Fruit fly (Drosophila melanogaster) whole organism, wandering third instar larva: ENCODE data around the gene Nubp2.
A peak's percentile ranks its signal among the peaks of the same experiment; 100 is the strongest.

ENCODE experiments used
- Abd-B ChIP-seq: fragments of >200 bp; optimal IDR thresholded peaks from 2 replicates; lab custom pipeline; 2017; ENCODE audit warnings: missing biosample characterization, missing genetic modification characterization
- CG32264 ChIP-seq: fragments of 200-800 bp; sonication (Bioruptor generic); optimal IDR thresholded peaks from 2 replicates; lab custom pipeline; 2016; ENCODE audit warnings: missing biosample characterization, missing genetic modification characterization
- CG9705 ChIP-seq: fragments of 200-800 bp; sonication (Bioruptor generic); optimal IDR thresholded peaks from 2 replicates; lab custom pipeline; 2018; ENCODE audit warnings: missing biosample characterization, mild to moderate bottlenecking, missing genetic modification characterization
- CrebA ChIP-seq: fragments of 200-800 bp; sonication (Bioruptor generic); optimal IDR thresholded peaks from 2 replicates; lab custom pipeline; 2016; ENCODE audit warnings: missing biosample characterization, mild to moderate bottlenecking, missing genetic modification characterization, borderline replicate concordance
- Dfd ChIP-seq: fragments of >200 bp; optimal IDR thresholded peaks from 2 replicates; lab custom pipeline; 2017; ENCODE audit warnings: missing biosample characterization, missing genetic modification characterization
- Dif ChIP-seq: fragments of 200-275, 200-300 bp; sonication (Bioruptor generic); optimal IDR thresholded peaks from 2 replicates; lab custom pipeline; 2018; ENCODE audit warnings: missing biosample characterization, missing genetic modification characterization; ENCODE audit not compliant: partially characterized antibody
- GATAd ChIP-seq: sonication (Bioruptor generic); optimal IDR thresholded peaks from 2 replicates; lab custom pipeline; 2016; ENCODE audit warnings: missing biosample characterization, missing genetic modification characterization
- HLH106 ChIP-seq: fragments of 200-800 bp; optimal IDR thresholded peaks from 3 replicates; lab custom pipeline; 2019; ENCODE audit warnings: missing biosample characterization, mild to moderate bottlenecking, missing genetic modification characterization, moderate library complexity
- Hnf4 ChIP-seq: fragments of 200-800 bp; sonication (Bioruptor generic); optimal IDR thresholded peaks from 2 replicates; lab custom pipeline; 2016; ENCODE audit warnings: missing biosample characterization, mild to moderate bottlenecking, missing genetic modification characterization
- Hr78 ChIP-seq: fragments of >200 bp; optimal IDR thresholded peaks from 2 replicates; lab custom pipeline; 2017; ENCODE audit warnings: missing biosample characterization, missing genetic modification characterization
- Hr83 ChIP-seq: fragments of 200-300 bp; sonication (Bioruptor generic); optimal IDR thresholded peaks from 2 replicates; lab custom pipeline; 2016; ENCODE audit warnings: missing biosample characterization, mild to moderate bottlenecking, missing genetic modification characterization, moderate library complexity; ENCODE audit not compliant: poor library complexity, severe bottlenecking
- Jra ChIP-seq: sonication (Bioruptor generic); optimal IDR thresholded peaks from 2 replicates; lab custom pipeline; 2016; ENCODE audit warnings: missing biosample characterization, missing genetic modification characterization
- Mio ChIP-seq: sonication (Bioruptor generic); optimal IDR thresholded peaks from 2 replicates; lab custom pipeline; 2016; ENCODE audit warnings: missing biosample characterization, missing genetic modification characterization
- N ChIP-seq: fragments of >200 bp; optimal IDR thresholded peaks from 2 replicates; lab custom pipeline; 2018; ENCODE audit warnings: missing biosample characterization, missing external identifiers, missing genetic modification characterization
- OdsH ChIP-seq: fragments of 200-800 bp; sonication (Bioruptor generic); optimal IDR thresholded peaks from 2 replicates; lab custom pipeline; 2016; ENCODE audit warnings: missing biosample characterization, mild to moderate bottlenecking, missing genetic modification characterization
- Rel ChIP-seq, 2 experiments: fragments of 200-800 bp; sonication (Bioruptor generic) in 1 of 2; optimal IDR thresholded peaks; 2 replicates in 1 of 2; 3 replicates in 1 of 2; lab custom pipeline; 2016 to 2019; ENCODE audit warnings: mild to moderate bottlenecking in 2 of 2, missing biosample characterization in 2 of 2, missing genetic modification characterization in 2 of 2, moderate library complexity in 1 of 2
- Sp1 ChIP-seq: fragments of 200-800 bp; sonication (Bioruptor generic); optimal IDR thresholded peaks from 3 replicates; lab custom pipeline; 2019; ENCODE audit warnings: missing biosample characterization, mild to moderate bottlenecking, missing genetic modification characterization, moderate library complexity
- Vsx2 ChIP-seq: fragments of 200-300, 225-300 bp; sonication (Bioruptor generic); optimal IDR thresholded peaks from 2 replicates; lab custom pipeline; 2018; ENCODE audit warnings: missing biosample characterization, missing genetic modification characterization; ENCODE audit not compliant: partially characterized antibody
- br ChIP-seq: fragments of 200-800 bp; sonication (Bioruptor generic); optimal IDR thresholded peaks from 2 replicates; lab custom pipeline; 2016; ENCODE audit warnings: missing biosample characterization, missing genetic modification characterization
- brk ChIP-seq: fragments of 200-800 bp; sonication (Bioruptor generic); optimal IDR thresholded peaks from 2 replicates; lab custom pipeline; 2016; ENCODE audit warnings: missing biosample characterization, mild to moderate bottlenecking, missing genetic modification characterization
- dl ChIP-seq, 2 experiments: fragments of 175-275, 200-275 bp in 1 of 2; fragments of 200-275 bp in 1 of 2; sonication (Bioruptor generic); optimal IDR thresholded peaks; lab custom pipeline; 2018; ENCODE audit warnings: mild to moderate bottlenecking in 2 of 2, missing biosample characterization in 2 of 2, missing genetic modification characterization in 2 of 2, moderate library complexity in 2 of 2; ENCODE audit not compliant: partially characterized antibody in 2 of 2, insufficient read depth in 1 of 2
- dsf ChIP-seq: sonication (Bioruptor generic); optimal IDR thresholded peaks from 2 replicates; lab custom pipeline; 2016; ENCODE audit warnings: missing biosample characterization, missing genetic modification characterization, borderline replicate concordance
- foxo ChIP-seq, 2 experiments: fragments of 200-800 bp; sonication (Bioruptor generic); optimal IDR thresholded peaks; 2 replicates in 1 of 2; 3 replicates in 1 of 2; lab custom pipeline; 2016 to 2017; ENCODE audit warnings: missing biosample characterization in 2 of 2, missing genetic modification characterization in 2 of 2
- fru ChIP-seq: fragments of 200-800 bp; sonication (Bioruptor generic); optimal IDR thresholded peaks from 3 replicates; lab custom pipeline; 2016; ENCODE audit warnings: missing biosample characterization, mild to moderate bottlenecking, missing genetic modification characterization
- h ChIP-seq: fragments of 200-800 bp; sonication (Bioruptor generic); optimal IDR thresholded peaks from 3 replicates; lab custom pipeline; 2016; ENCODE audit warnings: missing biosample characterization, mild to moderate bottlenecking, missing genetic modification characterization
- jim ChIP-seq: fragments of 175-275, 200-325 bp; sonication (Bioruptor generic); optimal IDR thresholded peaks from 2 replicates; lab custom pipeline; 2016; ENCODE audit warnings: missing biosample characterization, mild to moderate bottlenecking, missing genetic modification characterization
- lola ChIP-seq: fragments of >200 bp; optimal IDR thresholded peaks from 2 replicates; lab custom pipeline; 2017; ENCODE audit warnings: missing biosample characterization, missing genetic modification characterization
- pan ChIP-seq: fragments of >200 bp; optimal IDR thresholded peaks from 2 replicates; lab custom pipeline; 2017
- psq ChIP-seq: fragments of 200-800 bp; sonication (Bioruptor generic); optimal IDR thresholded peaks from 3 replicates; lab custom pipeline; 2017; ENCODE audit warnings: missing biosample characterization, mild to moderate bottlenecking, missing genetic modification characterization, moderate library complexity
- rgr ChIP-seq: fragments of 200-800 bp; sonication (Bioruptor generic); optimal IDR thresholded peaks from 3 replicates; lab custom pipeline; 2016; ENCODE audit warnings: missing biosample characterization, mild to moderate bottlenecking, missing genetic modification characterization
- sage ChIP-seq: fragments of 200-800 bp; sonication (Bioruptor generic); optimal IDR thresholded peaks from 2 replicates; lab custom pipeline; 2016; ENCODE audit warnings: missing biosample characterization, mild to moderate bottlenecking, missing genetic modification characterization
- sv ChIP-seq: fragments of 200-800 bp; sonication (Bioruptor generic); optimal IDR thresholded peaks from 3 replicates; lab custom pipeline; 2016; ENCODE audit warnings: missing biosample characterization, missing genetic modification characterization
- tai ChIP-seq: sonication (Bioruptor generic); optimal IDR thresholded peaks from 2 replicates; lab custom pipeline; 2016; ENCODE audit warnings: missing biosample characterization, missing genetic modification characterization
- usp ChIP-seq: fragments of >200 bp; optimal IDR thresholded peaks from 2 replicates; lab custom pipeline; 2017; ENCODE audit warnings: missing biosample characterization, missing genetic modification characterization
- woc ChIP-seq: sonication (Bioruptor generic); optimal IDR thresholded peaks from 2 replicates; lab custom pipeline; 2016; ENCODE audit warnings: missing biosample characterization, mild to moderate bottlenecking, missing genetic modification characterization

The Nubp2 gene

DNA sequence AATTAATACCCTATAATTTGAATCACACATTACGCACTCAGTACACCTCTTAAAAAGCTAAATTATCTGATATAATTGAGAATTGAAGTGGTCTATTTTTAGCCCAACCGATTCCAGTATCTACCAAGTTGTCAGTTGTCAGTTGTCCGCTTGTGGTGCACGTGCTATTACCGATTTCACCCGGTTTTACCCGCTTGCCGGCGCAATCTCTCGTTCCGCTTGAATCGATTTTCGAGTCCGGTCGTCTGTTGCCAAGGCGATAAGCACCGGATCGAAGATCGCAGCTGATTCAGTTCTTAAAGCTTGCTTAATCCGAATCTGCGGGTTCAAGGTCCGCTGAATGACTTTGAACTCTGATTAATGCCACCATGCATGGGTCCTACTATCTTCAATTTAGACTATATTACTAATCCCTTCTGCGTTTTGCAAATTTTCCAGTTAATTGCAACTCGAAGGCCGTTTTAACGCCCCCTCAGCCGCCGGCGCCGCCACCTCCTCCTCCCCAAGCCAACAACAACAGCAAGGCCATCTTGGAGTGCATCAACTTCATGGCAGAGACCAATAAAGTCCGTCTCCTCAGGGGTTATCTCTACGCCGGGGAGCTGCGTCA, 14.8 kb upstream of the Nubp2 start:
- no peak for TF ChIP-seq CG32264
- no peak for TF ChIP-seq Abd-B (GFP tag; lab: Kevin White, UChicago)
- TF ChIP-seq Hr78 (GFP tag; lab: Kevin White, UChicago), result no peak
- TF ChIP-seq brk (GFP tag; lab: Kevin White, UChicago), result no peak
- TF ChIP-seq Dfd (GFP tag; lab: Kevin White, UChicago), result no peak
- TF ChIP-seq usp (GFP tag; lab: Kevin White, UChicago), result no peak
- TF ChIP-seq lola (GFP tag; lab: Kevin White, UChicago), result no peak
- TF ChIP-seq Rel (GFP tag; optimal IDR thresholded peaks at IDR 0.05; lab: Kevin White, UChicago), result no peak
- TF ChIP-seq Rel (tag; optimal IDR thresholded peaks at IDR 0.05; lab: Kevin White, UChicago), result no peak
- TF ChIP-seq br (GFP tag; lab: Kevin White, UChicago), result no peak
- TF ChIP-seq h (GFP tag; lab: Kevin White, UChicago), result no peak
- TF ChIP-seq Dif (GFP tag; lab: Kevin White, UChicago), result no peak
- no peak for TF ChIP-seq Vsx2 (GFP tag; lab: Kevin White, UChicago)
- no peak for TF ChIP-seq pan (lab: Kevin White, UChicago)

DNA sequence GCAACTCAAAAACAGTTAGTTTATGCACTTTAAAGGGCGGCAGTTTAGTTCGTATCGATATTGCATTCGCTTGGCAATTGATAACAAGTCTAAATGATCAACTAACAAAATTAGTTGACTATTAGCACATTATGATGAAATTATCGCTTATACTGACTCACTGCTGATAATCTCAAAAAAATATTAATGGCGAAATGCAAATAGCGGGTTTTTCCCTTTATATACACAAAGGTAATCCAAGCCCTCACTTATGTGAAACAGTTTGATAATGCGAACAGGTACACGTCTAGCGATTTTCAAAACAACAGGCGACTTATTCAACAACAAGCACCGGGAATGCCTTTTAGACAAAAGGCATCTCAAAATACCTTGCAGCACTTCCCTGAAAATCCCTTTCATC, 12.3 kb upstream of the Nubp2 start:
- no peak for TF ChIP-seq sv
- no peak for TF ChIP-seq Mio
- TF ChIP-seq Rel (GFP tag; optimal IDR thresholded peaks at IDR 0.05; lab: Kevin White, UChicago), result no peak
- TF ChIP-seq Rel (tag; optimal IDR thresholded peaks at IDR 0.05; lab: Kevin White, UChicago), result peak; percentile 97
- TF ChIP-seq Hr78 (GFP tag; lab: Kevin White, UChicago), result no peak
- no peak for TF ChIP-seq Dfd (GFP tag; lab: Kevin White, UChicago)

DNA sequence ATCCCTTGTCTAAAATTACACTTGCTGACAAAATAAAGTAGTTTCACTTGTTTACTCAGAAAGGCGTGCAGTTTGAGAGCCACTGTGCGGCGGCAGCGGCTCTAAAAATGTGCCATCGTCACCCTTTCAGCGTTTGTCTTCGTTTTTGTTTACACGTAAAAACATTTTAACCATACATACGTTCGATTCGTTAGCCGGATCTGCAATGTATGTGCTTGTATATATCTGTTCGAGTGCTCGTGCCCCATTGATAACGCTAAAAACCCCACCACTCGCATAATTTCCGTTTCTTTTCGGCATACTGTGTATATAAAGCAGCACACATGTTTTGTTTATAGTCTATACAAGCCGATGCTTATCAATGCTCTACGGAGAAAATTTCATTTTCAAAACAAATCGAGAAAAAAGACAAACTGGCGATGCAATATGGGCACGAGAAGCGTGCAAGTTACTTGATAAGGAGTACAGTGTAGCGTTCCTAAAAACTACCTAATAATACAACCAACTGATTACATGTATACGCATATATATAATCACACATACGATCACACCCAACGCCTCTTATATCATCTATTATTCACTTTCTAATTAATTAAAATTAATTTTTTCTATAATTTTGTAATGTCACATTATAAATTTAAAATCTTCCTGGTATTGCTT, 9.7 kb upstream of the Nubp2 start:
- peak; percentile 16 for TF ChIP-seq br (GFP tag; lab: Kevin White, UChicago)
- peak; percentile 64 for TF ChIP-seq HLH106
- no peak for TF ChIP-seq sv
- TF ChIP-seq Mio, result no peak
- TF ChIP-seq woc (GFP tag; lab: Kevin White, UChicago), result no peak
- no peak for TF ChIP-seq CG9705 (GFP tag; lab: Kevin White, UChicago)
- no peak for TF ChIP-seq Vsx2 (GFP tag; lab: Kevin White, UChicago)
- no peak for TF ChIP-seq lola (GFP tag; lab: Kevin White, UChicago)
- TF ChIP-seq h (GFP tag; lab: Kevin White, UChicago), result peak; percentile 65
- TF ChIP-seq fru (GFP tag; lab: Kevin White, UChicago), result peak; percentile 34
- no peak for TF ChIP-seq Abd-B (GFP tag; lab: Kevin White, UChicago)
- TF ChIP-seq Sp1 (GFP tag; lab: Kevin White, UChicago), result peak; percentile 56
- TF ChIP-seq rgr (GFP tag; lab: Kevin White, UChicago), result peak; percentile 63
- TF ChIP-seq Rel (GFP tag; optimal IDR thresholded peaks at IDR 0.05; lab: Kevin White, UChicago), result no peak
- peak; percentile 96 for TF ChIP-seq Rel (tag; optimal IDR thresholded peaks at IDR 0.05; lab: Kevin White, UChicago)
- TF ChIP-seq OdsH (GFP tag; lab: Kevin White, UChicago), result peak; percentile 56
- peak; percentile 4 for TF ChIP-seq brk (GFP tag; lab: Kevin White, UChicago)
- no peak for TF ChIP-seq sage (GFP tag; lab: Kevin White, UChicago)
- no peak for TF ChIP-seq CG32264
- no peak for TF ChIP-seq Hr78 (GFP tag; lab: Kevin White, UChicago)
- TF ChIP-seq foxo (GFP tag; optimal IDR thresholded peaks at IDR 0.05; lab: Kevin White, UChicago), result peak in 1 of 2 experiments; percentile 63

DNA sequence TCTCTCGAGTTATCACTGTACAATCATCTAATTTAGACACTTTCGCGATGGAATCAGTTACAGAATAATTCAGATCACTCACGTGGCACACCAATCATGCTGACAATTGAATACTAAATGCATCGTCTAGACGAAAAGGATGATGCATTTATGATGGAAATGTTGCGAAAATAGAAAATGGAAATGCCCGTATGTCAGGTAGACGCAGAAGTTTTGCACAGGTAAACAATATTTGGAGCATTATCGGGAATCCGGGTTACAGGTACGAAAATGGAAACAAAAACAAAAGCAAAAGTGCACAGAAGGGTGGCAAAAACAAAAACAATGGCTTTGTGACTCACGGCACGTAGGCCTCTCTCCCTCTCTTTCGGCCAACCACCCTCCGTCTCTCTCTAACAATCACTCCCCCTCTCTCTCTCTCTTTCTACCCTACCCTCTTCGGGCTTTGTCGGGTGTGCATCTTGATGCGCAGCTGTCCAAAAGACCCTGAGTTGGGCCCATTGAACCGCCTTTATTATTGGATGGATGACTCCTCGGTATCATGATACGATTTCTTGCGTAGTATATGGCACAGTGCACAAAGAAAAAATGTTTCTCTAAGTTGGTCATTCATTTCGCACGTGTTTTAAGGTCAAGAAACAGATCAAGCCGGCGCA, 9.1 kb upstream of the Nubp2 start:
- TF ChIP-seq OdsH (GFP tag; lab: Kevin White, UChicago) (no peak), Rel (GFP tag; optimal IDR thresholded peaks at IDR 0.05; lab: Kevin White, UChicago) (no peak), Rel (tag; optimal IDR thresholded peaks at IDR 0.05; lab: Kevin White, UChicago) (peak; percentile 84), dsf (GFP tag; lab: Kevin White, UChicago) (no peak), N (no peak), dl (GFP tag; optimal IDR thresholded peaks at IDR 0.05; lab: Kevin White, UChicago; ENCODE audit: insufficient read depth in 1 of 2, partially characterized antibody in 2 of 2) (peak in 1 of 2 experiments; percentile 77), Dif (GFP tag; lab: Kevin White, UChicago) (peak; percentile 37), Vsx2 (GFP tag; lab: Kevin White, UChicago) (no peak), CG9705 (GFP tag; lab: Kevin White, UChicago) (no peak), usp (GFP tag; lab: Kevin White, UChicago) (no peak), Hnf4 (GFP tag; lab: Kevin White, UChicago) (peak; percentile 11), CG32264 (no peak), jim (GFP tag; lab: Kevin White, UChicago) (no peak), brk (GFP tag; lab: Kevin White, UChicago) (no peak), Dfd (GFP tag; lab: Kevin White, UChicago) (no peak), GATAd (GFP tag; lab: Kevin White, UChicago) (no peak), h (GFP tag; lab: Kevin White, UChicago) (no peak), Sp1 (GFP tag; lab: Kevin White, UChicago) (no peak), Hr83 (peak; percentile 83), Mio (no peak), tai (GFP tag; lab: Kevin White, UChicago) (no peak), psq (GFP tag; lab: Kevin White, UChicago) (peak; percentile 86), HLH106 (no peak), CrebA (GFP tag; lab: Kevin White, UChicago) (peak; percentile 46), br (GFP tag; lab: Kevin White, UChicago) (no peak), Jra (peak; percentile 90), fru (GFP tag; lab: Kevin White, UChicago) (no peak)
